Worm (Caenorhabditis elegans): ENCODE data around the gene hog-1.

- TF ChIP-seq fax-1 (tag; optimal IDR thresholded peaks at IDR 0.05): no peak
- TF ChIP-seq tbx-7 (tag; optimal IDR thresholded peaks at IDR 0.05): no peak
- TF ChIP-seq madf-2 (tag; optimal IDR thresholded peaks at IDR 0.05): no peak
- TF ChIP-seq rnt-1 (tag; optimal IDR thresholded peaks at IDR 0.05): no peak
- no peak for TF ChIP-seq elt-2 (tag; optimal IDR thresholded peaks at IDR 0.05)
Measured at ce11 chrX:5875567-5875966, 21.5 kb upstream of the hog-1 start, which contains the start of gene F49E10.4.
